Worm (Caenorhabditis elegans) whole organism, L4 larva: Measurements from ENCODE around the gene fbxc-45.

Experiments used
- D1046.2 ChIP-seq: fragments of 200-800 bp; sonication (Bioruptor generic); IDR thresholded peaks from 2 replicates; pipeline ENCODE4 v1.3.6; 2022; ENCODE audit warnings: missing genetic modification characterization, missing compliant biosample characterization
- Y105C5A.15 ChIP-seq: fragments of 200-800 bp; sonication (Bioruptor generic); IDR thresholded peaks from 2 replicates; pipeline ENCODE4 v1.3.6; 2022; ENCODE audit warnings: missing genetic modification characterization, missing compliant biosample characterization
- ZK337.2 ChIP-seq: fragments of 200-800 bp; sonication (Bioruptor generic); IDR thresholded peaks from 2 replicates; pipeline ENCODE4 v1.3.6; 2022; ENCODE audit warnings: missing genetic modification reagents, missing genetic modification characterization, missing compliant biosample characterization
- ZK546.5 ChIP-seq, 2 experiments: sonication (generic microtip); optimal IDR thresholded peaks; 2 replicates each; lab custom pipeline; 2017; ENCODE audit warnings: missing biosample characterization in 2 of 2, missing genetic modification characterization in 2 of 2
- aha-1 ChIP-seq: fragments of 150-350 bp; peaks from one replicate; lab custom pipeline; 2014; ENCODE audit warnings: missing biosample characterization, missing genetic modification characterization
- ama-1 ChIP-seq: fragments of 150-350 bp; optimal IDR thresholded peaks from 2 replicates; lab custom pipeline; 2014; ENCODE audit warnings: inconsistent platforms, mixed read lengths
- attf-4 ChIP-seq: sonication (generic microtip); optimal IDR thresholded peaks from 3 replicates; lab custom pipeline; 2017; ENCODE audit warnings: missing biosample characterization, missing genetic modification characterization
- dmd-9 ChIP-seq: fragments of 200-800 bp; sonication (Bioruptor generic); IDR thresholded peaks from 2 replicates; pipeline ENCODE4 v1.3.6; 2022; ENCODE audit warnings: missing genetic modification reagents, missing genetic modification characterization, missing compliant biosample characterization
- egl-43 ChIP-seq: fragments of 200-800 bp; sonication (Bioruptor generic); IDR thresholded peaks from 2 replicates; pipeline ENCODE4 v1.3.6; 2022; ENCODE audit warnings: missing genetic modification reagents, missing genetic modification characterization, missing compliant biosample characterization
- fkh-10 ChIP-seq: fragments of 150-350 bp; optimal IDR thresholded peaks from 2 replicates; lab custom pipeline; 2014; ENCODE audit warnings: missing biosample characterization, missing genetic modification reagents, missing genetic modification characterization
- fos-1 ChIP-seq: fragments of 150-350 bp; optimal IDR thresholded peaks from 2 replicates; lab custom pipeline; 2014; ENCODE audit warnings: missing biosample characterization, missing genetic modification characterization
- hif-1 ChIP-seq, 2 experiments: sonication (generic microtip); optimal IDR thresholded peaks; 2 replicates each; lab custom pipeline; 2016 to 2017; ENCODE audit warnings: missing compliant biosample characterization in 2 of 2, missing genetic modification characterization in 2 of 2, missing genetic modification reagents in 2 of 2, missing genotype in 2 of 2, mild to moderate bottlenecking in 1 of 2
- hmg-1.1 ChIP-seq: fragments of 200-800 bp; sonication (Bioruptor generic); IDR thresholded peaks from 2 replicates; pipeline ENCODE4 v1.3.6; 2022; ENCODE audit warnings: missing genetic modification reagents, missing genetic modification characterization, missing compliant biosample characterization
- lin-38 ChIP-seq: fragments of 200-800 bp; sonication (Bioruptor generic); IDR thresholded peaks from 2 replicates; pipeline ENCODE4 v1.3.6; 2022; ENCODE audit warnings: missing genetic modification reagents, missing genetic modification characterization, missing compliant biosample characterization
- lsy-2 ChIP-seq, 2 experiments: fragments of 150-350 bp in 1 of 2; sonication (generic microtip) in 1 of 2; optimal IDR thresholded peaks; 2 replicates each; lab custom pipeline; 2014 to 2017; ENCODE audit warnings: missing biosample characterization in 2 of 2, missing genetic modification characterization in 2 of 2
- madf-5 ChIP-seq, 2 experiments: fragments of 200-800 bp; sonication (Bioruptor generic); IDR thresholded peaks; 2 replicates each; pipeline ENCODE4 v1.3.6; 2022; ENCODE audit warnings: missing compliant biosample characterization in 2 of 2, missing genetic modification characterization in 2 of 2
- nhr-102 ChIP-seq: sonication (generic microtip); optimal IDR thresholded peaks from 2 replicates; lab custom pipeline; 2016; ENCODE audit warnings: mild to moderate bottlenecking, missing genetic modification characterization, moderate library complexity, missing compliant biosample characterization
- nhr-111 ChIP-seq: fragments of 200-800 bp; sonication (Bioruptor generic); optimal IDR thresholded peaks from 2 replicates; lab custom pipeline; 2018; ENCODE audit warnings: mild to moderate bottlenecking, missing genetic modification characterization, missing compliant biosample characterization
- nhr-25 ChIP-seq: sonication (generic microtip); optimal IDR thresholded peaks from 2 replicates; lab custom pipeline; 2017; ENCODE audit warnings: missing genetic modification characterization, mild to moderate bottlenecking, missing compliant biosample characterization, antibody characterized with exemption, moderate library complexity, borderline replicate concordance; ENCODE audit not compliant: insufficient read depth
- nhr-42 ChIP-seq: fragments of 200-800 bp; sonication (Bioruptor generic); IDR thresholded peaks from 2 replicates; pipeline ENCODE4 v1.3.6; 2022; ENCODE audit warnings: missing genetic modification characterization, missing compliant biosample characterization
- nhr-48 ChIP-seq: sonication (generic microtip); optimal IDR thresholded peaks from 2 replicates; lab custom pipeline; 2016; ENCODE audit warnings: mild to moderate bottlenecking, missing genetic modification characterization, missing compliant biosample characterization
- nhr-76 ChIP-seq: fragments of 150-350 bp; optimal IDR thresholded peaks from 2 replicates; lab custom pipeline; 2014; ENCODE audit warnings: missing biosample characterization, missing genetic modification characterization
- nhr-77 ChIP-seq: fragments of 150-350 bp; optimal IDR thresholded peaks from 2 replicates; lab custom pipeline; 2014; ENCODE audit warnings: missing biosample characterization, missing genetic modification characterization
- php-3 ChIP-seq: fragments of 200-800 bp; sonication (Bioruptor generic); IDR thresholded peaks from 2 replicates; pipeline ENCODE4 v1.3.6; 2022; ENCODE audit warnings: missing genetic modification reagents, missing genetic modification characterization, missing compliant biosample characterization
- set-16 ChIP-seq: fragments of 200-800 bp; sonication (Bioruptor generic); IDR thresholded peaks from 2 replicates; pipeline ENCODE4 v1.3.6; 2022; ENCODE audit warnings: missing genetic modification reagents, missing genetic modification characterization, missing compliant biosample characterization
- snpc-1.2 ChIP-seq: fragments of 200-800 bp; sonication (Bioruptor generic); IDR thresholded peaks from 2 replicates; pipeline ENCODE4 v1.3.6; 2022; ENCODE audit warnings: missing genetic modification reagents, missing genetic modification characterization, missing compliant biosample characterization
- unc-62 ChIP-seq, 3 experiments: fragments of 150-350 bp in 1 of 3; sonication (generic microtip); optimal IDR thresholded peaks in 2 of 3; peaks in 1 of 3; 1 replicate in 1 of 3; 2 replicates in 2 of 3; lab custom pipeline; 2014 to 2017; ENCODE audit warnings: missing biosample characterization in 3 of 3, missing genetic modification characterization in 3 of 3, missing genetic modification reagents in 3 of 3, missing genotype in 1 of 3
- zfp-3 ChIP-seq: fragments of 200-800 bp; sonication (Bioruptor generic); conservative IDR thresholded peaks from 2 replicates; pipeline ENCODE4 v1.3.6; 2022; ENCODE audit warnings: missing genetic modification reagents, missing genetic modification characterization, missing compliant biosample characterization
- zip-11 ChIP-seq: fragments of 200-800 bp; sonication (Bioruptor generic); IDR thresholded peaks from 2 replicates; pipeline ENCODE4 v1.3.6; 2022; ENCODE audit warnings: missing genetic modification characterization, missing compliant biosample characterization
- zip-2 ChIP-seq: fragments of 150-350 bp; optimal IDR thresholded peaks from 2 replicates; lab custom pipeline; 2014; ENCODE audit warnings: missing biosample characterization, missing genetic modification characterization
- ztf-7 ChIP-seq: fragments of 150-350 bp; optimal IDR thresholded peaks from 2 replicates; lab custom pipeline; 2014; ENCODE audit warnings: missing biosample characterization, missing genetic modification characterization

The fbxc-45 gene

ce11 chrIV:2922196-2922595 is at the start of gene fbxc-45:
TSS of gene fbxc-45 (minus strand) at chrIV:2922243.
- TF ChIP-seq unc-62 (GFP tag; optimal IDR thresholded peaks at IDR 0.05 in 1 of 2; lab: Kevin White, UChicago), result no peak
- TF ChIP-seq unc-62 (tag; optimal IDR thresholded peaks at IDR 0.05; lab: Kevin White, UChicago), result no peak
- TF ChIP-seq snpc-1.2 (GFP tag; lab: Robert Waterston, UW), result no peak
- no peak for TF ChIP-seq nhr-42 (GFP tag; lab: Robert Waterston, UW)
- peak in 1 of 2 experiments; percentile 11 for TF ChIP-seq lsy-2 (tag; optimal IDR thresholded peaks at IDR 0.05; lab: Kevin White, UChicago)

- TF ChIP-seq D1046.2 (peak; percentile 58; the same call in 1 of the 2 replicates), madf-5 (GFP tag; IDR thresholded peaks at IDR 0.05; lab: Robert Waterston, UW) (0 out of 4 replicates have a peak, but pooled peaks of 1 of the 2 experiments have one; percentile 54), nhr-102 (tag; lab: Kevin White, UChicago) (no peak), set-16 (GFP tag; lab: Robert Waterston, UW) (peak; percentile 92), nhr-111 (GFP tag; lab: Kevin White, UChicago) (no peak)
- TF ChIP-seq, all 104 proteins: peak for 3
Measured at ce11 chrIV:2971060-2971459, 49.0 kb upstream of the fbxc-45 start.

- TF ChIP-seq egl-43 (0 out of 2 replicates have a peak, but pooled peaks have one; percentile 23), ZK337.2 (GFP tag; lab: Robert Waterston, UW) (no peak), unc-62 (GFP tag; optimal IDR thresholded peaks at IDR 0.05 in 1 of 2; lab: Kevin White, UChicago) (peak in 1 of 2 experiments; percentile 29), unc-62 (tag; optimal IDR thresholded peaks at IDR 0.05; lab: Kevin White, UChicago) (no peak), nhr-48 (tag; lab: Kevin White, UChicago) (no peak), nhr-77 (tag; lab: Kevin White, UChicago) (no peak), set-16 (GFP tag; lab: Robert Waterston, UW) (peak; percentile 69), hif-1 (tag; optimal IDR thresholded peaks at IDR 0.05; lab: Kevin White, UChicago) (no peak)
Measured at ce11 chrIV:2969399-2969990, 47.5 kb upstream of the fbxc-45 start, which contains the start of gene Y54G2A.57. TSS of gene Y54G2A.57 (plus strand) at chrIV:2969940.

- no peak for TF ChIP-seq hmg-1.1 (GFP tag; lab: Robert Waterston, UW)
- no peak for TF ChIP-seq zfp-3 (GFP tag; lab: Robert Waterston, UW)
- no peak for TF ChIP-seq lin-38 (GFP tag; lab: Robert Waterston, UW)
- peak; percentile 80 for TF ChIP-seq set-16 (GFP tag; lab: Robert Waterston, UW)
- no peak for TF ChIP-seq zip-11 (GFP tag; lab: Robert Waterston, UW)
- no peak for TF ChIP-seq nhr-25
- no peak for TF ChIP-seq php-3
- no peak for TF ChIP-seq dmd-9
- no peak for TF ChIP-seq zip-2
- no peak for TF ChIP-seq fkh-10
- TF ChIP-seq ztf-7 (tag; lab: Kevin White, UChicago), result no peak
- no peak for TF ChIP-seq fos-1 (tag; lab: Kevin White, UChicago)
- no peak for TF ChIP-seq Y105C5A.15 (GFP tag; lab: Robert Waterston, UW)
- TF ChIP-seq ZK546.5 (tag; optimal IDR thresholded peaks at IDR 0.05; lab: Kevin White, UChicago), result no peak
- TF ChIP-seq aha-1 (tag; lab: Kevin White, UChicago), result no peak
- no peak for TF ChIP-seq ama-1 (lab: Kevin White, UChicago)
- TF ChIP-seq D1046.2, result 0 out of 2 replicates have a peak, but pooled peaks have one; percentile 33
Measured at ce11 chrIV:2966884-2967283, 44.8 kb upstream of the fbxc-45 start.

- TF ChIP-seq unc-62 (GFP tag; optimal IDR thresholded peaks at IDR 0.05 in 1 of 2; lab: Kevin White, UChicago), result peak in 1 of 2 experiments; percentile 29
- TF ChIP-seq unc-62 (tag; optimal IDR thresholded peaks at IDR 0.05; lab: Kevin White, UChicago), result no peak
- TF ChIP-seq attf-4 (tag; lab: Kevin White, UChicago), result no peak
- no peak for TF ChIP-seq nhr-76
- TF ChIP-seq set-16 (GFP tag; lab: Robert Waterston, UW), result peak; percentile 86
Measured at ce11 chrIV:2960242-2960641, 38.2 kb upstream of the fbxc-45 start.
